Worm (Caenorhabditis elegans): ENCODE data around the gene nstp-7.

DNA sequence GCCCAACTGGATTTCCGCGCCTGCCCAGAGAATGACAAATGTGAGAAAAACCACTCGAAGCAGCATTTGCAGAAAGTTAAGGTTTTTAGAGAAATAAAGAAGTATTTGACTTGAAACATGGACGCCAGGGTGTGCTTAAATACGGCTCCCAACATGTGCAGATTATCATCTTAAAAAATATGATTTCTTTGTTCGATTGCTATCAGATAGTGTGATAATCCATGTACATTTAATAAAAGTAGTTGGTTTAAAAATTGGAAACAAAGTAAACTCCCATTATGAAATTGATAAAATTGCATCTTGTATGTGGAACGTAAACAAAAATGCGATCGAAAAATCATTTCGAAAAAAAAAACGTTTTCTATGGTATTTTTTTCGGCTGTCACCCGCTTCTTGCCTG is 45.9 kb downstream of the nstp-7 start, which contains the start of gene F48G7.8:
- TF ChIP-seq ama-1 (optimal IDR thresholded peaks at IDR 0.05) = no peak
- TF ChIP-seq flt-1 (GFP tag; IDR thresholded peaks at IDR 0.05) = no peak
- TF ChIP-seq F13C5.2 (tag; optimal IDR thresholded peaks at IDR 0.05) = no peak
- TF ChIP-seq ets-7 (tag; optimal IDR thresholded peaks at IDR 0.05) = no peak
- TF ChIP-seq tbx-37 (GFP tag; conservative IDR thresholded peaks at IDR 0.05) = no peak
- no peak for TF ChIP-seq aly-1 (tag; optimal IDR thresholded peaks at IDR 0.05)
- no peak for TF ChIP-seq sea-1 (GFP tag; conservative IDR thresholded peaks at IDR 0.05)
- TF ChIP-seq pes-1 (GFP tag; IDR thresholded peaks at IDR 0.05) = no peak
- no peak for TF ChIP-seq hmbx-1 (tag; optimal IDR thresholded peaks at IDR 0.05)
- TF ChIP-seq ceh-13 (GFP tag; optimal IDR thresholded peaks at IDR 0.05) = no peak
- no peak for TF ChIP-seq tbx-11 (GFP tag; IDR thresholded peaks at IDR 0.05)
- no peak for TF ChIP-seq hnd-1 (tag; optimal IDR thresholded peaks at IDR 0.05)
